Fruit fly (Drosophila melanogaster) whole organism, embryonic: ENCODE measurements around the gene Gbs-76A.
A peak's percentile ranks its signal among the peaks of the same experiment; 100 is the strongest.

Experiments used
- Aef1 ChIP-seq: fragments of 200-800 bp; sonication (Bioruptor generic); IDR thresholded peaks from 3 replicates; pipeline ENCODE4 v1.3.6; 2022; ENCODE audit warnings: missing biosample characterization, missing genetic modification characterization
- BEAF-32 ChIP-seq: fragments of 200-800 bp; sonication (Bioruptor generic); optimal IDR thresholded peaks from 3 replicates; lab custom pipeline; 2017; ENCODE audit warnings: missing biosample characterization, missing genetic modification characterization, mild to moderate bottlenecking, moderate library complexity, missing genetic modification reagents
- Blimp-1 ChIP-seq: fragments of 200-800 bp; sonication (Bioruptor generic); optimal IDR thresholded peaks from 3 replicates; lab custom pipeline; 2018; ENCODE audit warnings: missing biosample characterization, missing genetic modification characterization, mild to moderate bottlenecking, moderate library complexity, missing genetic modification reagents
- CG10147 ChIP-seq: fragments of 200-800 bp; sonication (Bioruptor generic); optimal IDR thresholded peaks from 2 replicates; lab custom pipeline; 2019; ENCODE audit warnings: missing biosample characterization, mild to moderate bottlenecking, missing genetic modification characterization, moderate library complexity
- CG12299 ChIP-seq: fragments of 200-800 bp; sonication (Bioruptor generic); optimal IDR thresholded peaks from 2 replicates; lab custom pipeline; 2018; ENCODE audit warnings: missing biosample characterization, mild to moderate bottlenecking, missing genetic modification characterization
- CG13287 ChIP-seq: fragments of 200-800 bp; sonication (Bioruptor generic); IDR thresholded peaks from 2 replicates; pipeline ENCODE4 v1.3.6; 2022; ENCODE audit warnings: missing biosample characterization, missing genetic modification characterization; ENCODE audit not compliant: partially characterized antibody
- CG14441 ChIP-seq: fragments of 200-800 bp; sonication (Bioruptor generic); IDR thresholded peaks from 2 replicates; pipeline ENCODE4 v1.3.6; 2022; ENCODE audit warnings: missing biosample characterization, missing genetic modification characterization
- CG14667 ChIP-seq: fragments of 200-800 bp; sonication (Bioruptor generic); IDR thresholded peaks from 2 replicates; pipeline ENCODE4 v1.3.6; 2022; ENCODE audit warnings: missing biosample characterization, missing genetic modification characterization
- CG14710 ChIP-seq: fragments of 200-800 bp; sonication (Bioruptor generic); optimal IDR thresholded peaks from 3 replicates; lab custom pipeline; 2019; ENCODE audit warnings: missing biosample characterization, mild to moderate bottlenecking, missing genetic modification characterization, moderate library complexity
- CG16815 ChIP-seq: fragments of 200-800 bp; sonication (Bioruptor generic); optimal IDR thresholded peaks from 3 replicates; lab custom pipeline; 2017; ENCODE audit warnings: missing biosample characterization, mild to moderate bottlenecking, missing genetic modification characterization
- CG17186 ChIP-seq: fragments of 200-800 bp; sonication (Bioruptor generic); optimal IDR thresholded peaks from 3 replicates; lab custom pipeline; 2017; ENCODE audit warnings: missing biosample characterization, missing genetic modification reagents, missing genetic modification characterization
- CG17829 ChIP-seq: fragments of 200-800 bp; optimal IDR thresholded peaks from 2 replicates; lab custom pipeline; 2019; ENCODE audit warnings: missing biosample characterization, mild to moderate bottlenecking, missing genetic modification characterization, moderate library complexity
- CG18011 ChIP-seq: fragments of 200-800 bp; sonication (Bioruptor generic); optimal IDR thresholded peaks from 2 replicates; lab custom pipeline; 2017; ENCODE audit warnings: missing biosample characterization, missing genetic modification characterization, mild to moderate bottlenecking, moderate library complexity, missing genotype
- CG34224 ChIP-seq: fragments of 200-800 bp; sonication (Bioruptor generic); IDR thresholded peaks from 3 replicates; pipeline ENCODE4 v1.3.6; 2022; ENCODE audit warnings: missing biosample characterization, missing genetic modification characterization; ENCODE audit not compliant: partially characterized antibody
- CG34422 ChIP-seq: fragments of 200-800 bp; sonication (Bioruptor generic); IDR thresholded peaks from 3 replicates; pipeline ENCODE4 v1.3.6; 2022; ENCODE audit warnings: missing biosample characterization, missing genetic modification characterization
- CG4730 ChIP-seq: fragments of 200-800 bp; sonication (Bioruptor generic); IDR thresholded peaks from 2 replicates; pipeline ENCODE4 v1.3.6; 2022; ENCODE audit warnings: missing biosample characterization, missing genetic modification characterization
- CG6272 ChIP-seq: fragments of 200-800 bp; sonication (Bioruptor generic); IDR thresholded peaks from 2 replicates; pipeline ENCODE4 v1.3.6; 2022; ENCODE audit warnings: missing biosample characterization, missing genetic modification characterization
- CG6791 ChIP-seq: fragments of 200-800 bp; sonication (Bioruptor generic); IDR thresholded peaks from 3 replicates; pipeline ENCODE4 v1.3.6; 2022; ENCODE audit warnings: missing biosample characterization, missing genetic modification characterization; ENCODE audit not compliant: partially characterized antibody
- CG8924 ChIP-seq: fragments of 200-800 bp; optimal IDR thresholded peaks from 3 replicates; lab custom pipeline; 2019; ENCODE audit warnings: missing biosample characterization, mild to moderate bottlenecking, missing genetic modification characterization, moderate library complexity
- Dp ChIP-seq: fragments of 200-800 bp; sonication (Bioruptor generic); optimal IDR thresholded peaks from 2 replicates; lab custom pipeline; 2018; ENCODE audit warnings: missing biosample characterization, mild to moderate bottlenecking, missing genetic modification characterization, moderate library complexity
- Dref ChIP-seq: fragments of 200-800 bp; sonication (Bioruptor generic); IDR thresholded peaks from 2 replicates; pipeline ENCODE4 v1.3.6; 2022; ENCODE audit warnings: missing biosample characterization, missing genetic modification characterization
- E2f1 ChIP-seq: fragments of 200-800 bp; sonication (Bioruptor generic); IDR thresholded peaks from 2 replicates; pipeline ENCODE4 v1.3.6; 2022; ENCODE audit warnings: missing biosample characterization, missing genetic modification characterization
- Ets65A ChIP-seq: fragments of 200-800 bp; sonication (Bioruptor generic); peaks from one replicate; lab custom pipeline; 2016; ENCODE audit warnings: missing biosample characterization, missing genetic modification characterization
- GATAe ChIP-seq: fragments of 200-800 bp; sonication (Bioruptor generic); conservative IDR thresholded peaks from 2 replicates; pipeline ENCODE4 v1.3.6; 2022; ENCODE audit warnings: missing biosample characterization, missing genetic modification characterization
- H15 ChIP-seq: fragments of 200-800 bp; sonication (Bioruptor generic); IDR thresholded peaks from 3 replicates; pipeline ENCODE4 v1.3.6; 2022; ENCODE audit warnings: missing biosample characterization, missing genetic modification characterization
- HmgD ChIP-seq: fragments of 200-800 bp; sonication (Bioruptor generic); optimal IDR thresholded peaks from 3 replicates; lab custom pipeline; 2016; ENCODE audit warnings: missing biosample characterization, missing genetic modification characterization
- Hr39 ChIP-seq: fragments of >200 bp; optimal IDR thresholded peaks from 2 replicates; lab custom pipeline; 2017
- Pdp1 ChIP-seq, 2 experiments: fragments of 200-800 bp; sonication (Bioruptor generic); optimal IDR thresholded peaks; 3 replicates each; lab custom pipeline; 2016; ENCODE audit warnings: missing biosample characterization in 2 of 2, missing genetic modification characterization in 2 of 2, mild to moderate bottlenecking in 1 of 2, moderate library complexity in 1 of 2
- Poxn ChIP-seq: fragments of 200-800 bp; sonication (Bioruptor generic); IDR thresholded peaks from 2 replicates; pipeline ENCODE4 v1.3.6; 2022; ENCODE audit warnings: missing biosample characterization, missing genetic modification characterization
- Ptx1 ChIP-seq: fragments of 200-800 bp; sonication (Bioruptor generic); IDR thresholded peaks from 2 replicates; pipeline ENCODE4 v1.3.6; 2022; ENCODE audit warnings: missing biosample characterization, missing genetic modification characterization
- Trl ChIP-seq, 3 experiments: fragments of >200 bp in 2 of 3; fragments of 200-800 bp in 1 of 3; sonication (Bioruptor generic) in 1 of 3; optimal IDR thresholded peaks; 2 replicates in 1 of 3; 3 replicates in 2 of 3; lab custom pipeline; 2016 to 2017; ENCODE audit warnings: missing biosample characterization in 1 of 3, missing genetic modification characterization in 1 of 3
- Xbp1 ChIP-seq: fragments of 200-800 bp; sonication (Bioruptor generic); optimal IDR thresholded peaks from 3 replicates; lab custom pipeline; 2016; ENCODE audit warnings: missing biosample characterization, mild to moderate bottlenecking, missing genetic modification characterization
- bcd ChIP-seq: fragments of 200-800 bp; sonication (Bioruptor generic); optimal IDR thresholded peaks from 2 replicates; lab custom pipeline; 2017; ENCODE audit warnings: missing biosample characterization, mild to moderate bottlenecking, missing genetic modification characterization
- bsh ChIP-seq, 2 experiments: fragments of 200-800 bp; sonication (Bioruptor generic); optimal IDR thresholded peaks; 2 replicates each; lab custom pipeline; 2017 to 2018; ENCODE audit warnings: mild to moderate bottlenecking in 2 of 2, missing biosample characterization in 2 of 2, missing genetic modification characterization in 2 of 2, moderate library complexity in 1 of 2
- croc ChIP-seq: fragments of 200-800 bp; sonication (Bioruptor generic); conservative IDR thresholded peaks from 3 replicates; pipeline ENCODE4 v1.3.6; 2022; ENCODE audit warnings: missing biosample characterization, missing genetic modification characterization
- ems ChIP-seq: fragments of 200-800 bp; sonication (Bioruptor generic); optimal IDR thresholded peaks from 3 replicates; lab custom pipeline; 2016; ENCODE audit warnings: missing biosample characterization, missing genetic modification characterization
- fd96Cb ChIP-seq: fragments of 200-800 bp; sonication (Bioruptor generic); optimal IDR thresholded peaks from 2 replicates; lab custom pipeline; 2018; ENCODE audit warnings: missing biosample characterization, mild to moderate bottlenecking, missing genetic modification characterization, moderate library complexity
- ham ChIP-seq: fragments of 200-800 bp; sonication (Bioruptor generic); IDR thresholded peaks from 2 replicates; pipeline ENCODE4 v1.3.6; 2022; ENCODE audit warnings: missing biosample characterization, missing genetic modification characterization
- hbn ChIP-seq: fragments of 200-800 bp; sonication (Bioruptor generic); IDR thresholded peaks from 2 replicates; pipeline ENCODE4 v1.3.6; 2022; ENCODE audit warnings: missing biosample characterization, missing genetic modification characterization; ENCODE audit not compliant: partially characterized antibody
- jigr1 ChIP-seq: fragments of 200-800 bp; sonication (Bioruptor generic); IDR thresholded peaks from 3 replicates; pipeline ENCODE4 v1.3.6; 2022; ENCODE audit warnings: missing biosample characterization, missing genetic modification characterization
- lmd ChIP-seq: fragments of 200-800 bp; sonication (Bioruptor generic); IDR thresholded peaks from 2 replicates; pipeline ENCODE4 v1.3.6; 2022; ENCODE audit warnings: missing biosample characterization, missing genetic modification characterization
- mirr ChIP-seq: fragments of 200-800 bp; sonication (Bioruptor generic); optimal IDR thresholded peaks from 3 replicates; lab custom pipeline; 2018; ENCODE audit warnings: missing biosample characterization, mild to moderate bottlenecking, missing genetic modification characterization
- nau ChIP-seq: fragments of 200-800 bp; sonication (Bioruptor generic); optimal IDR thresholded peaks from 3 replicates; lab custom pipeline; 2017; ENCODE audit warnings: missing biosample characterization, mild to moderate bottlenecking, missing genetic modification characterization, missing genetic modification reagents
- odd ChIP-seq: fragments of 200-800 bp; sonication (Bioruptor generic); optimal IDR thresholded peaks from 2 replicates; lab custom pipeline; 2017; ENCODE audit warnings: missing biosample characterization, mild to moderate bottlenecking, missing genetic modification characterization
- pita ChIP-seq: fragments of 200-800 bp; sonication (Bioruptor generic); optimal IDR thresholded peaks from 2 replicates; lab custom pipeline; 2017; ENCODE audit warnings: missing biosample characterization, mild to moderate bottlenecking, missing genetic modification characterization
- tup ChIP-seq: fragments of 200-800 bp; sonication (Bioruptor generic); optimal IDR thresholded peaks from 2 replicates; lab custom pipeline; 2016; ENCODE audit warnings: missing biosample characterization, mild to moderate bottlenecking, missing genetic modification characterization, moderate library complexity

The Gbs-76A gene

dm6 chr3L:19314877-19315276 lies 22.3 kb upstream of the Gbs-76A start (continued):
- TF ChIP-seq E2f1 (GFP tag; lab: Robert Waterston, UW) (0 out of 2 replicates have a peak, but pooled peaks have one; percentile 25), lmd (GFP tag; lab: Robert Waterston, UW) (peak; percentile 28; the same call in 1 of the 2 replicates), tup (no peak), Ets65A (GFP tag; lab: Kevin White, UChicago) (peak; percentile 54), Xbp1 (GFP tag; lab: Kevin White, UChicago) (peak; percentile 18), CG14667 (GFP tag; lab: Robert Waterston, UW) (0 out of 2 replicates have a peak, but pooled peaks have one; percentile 25), Ptx1 (GFP tag; lab: Robert Waterston, UW) (peak; percentile 12; the same call in 1 of the 2 replicates), CG4730 (0 out of 2 replicates have a peak, but pooled peaks have one; percentile 9), fd96Cb (tag; lab: Kevin White, UChicago) (peak; percentile 34), croc (GFP tag; lab: Robert Waterston, UW) (0 out of 3 replicates have a peak, but pooled peaks have one; percentile 15)

dm6 chr3L:19294613-19295299 lies 2.2 kb upstream of the Gbs-76A start:
- TF ChIP-seq mirr (GFP tag; lab: Kevin White, UChicago) (peak; percentile 8), ham (GFP tag; lab: Robert Waterston, UW) (no peak), croc (GFP tag; lab: Robert Waterston, UW) (no peak), CG6791 (GFP tag; lab: Robert Waterston, UW) (no peak), bcd (GFP tag; lab: Kevin White, UChicago) (no peak), pita (GFP tag; lab: Kevin White, UChicago) (peak; percentile 50), HmgD (peak; percentile 48), CG14441 (no peak), ems (GFP tag; lab: Kevin White, UChicago) (no peak), Pdp1 (GFP tag; optimal IDR thresholded peaks at IDR 0.05; lab: Kevin White, UChicago) (no peak), Blimp-1 (peak; percentile 3), Dp (GFP tag; lab: Kevin White, UChicago) (peak; percentile 40), CG14710 (tag; lab: Kevin White, UChicago) (peak; percentile 6), CG18011 (GFP tag; lab: Kevin White, UChicago) (no peak), CG6272 (GFP tag; lab: Robert Waterston, UW) (no peak), hbn (no peak), Aef1 (GFP tag; lab: Robert Waterston, UW) (peak; percentile 58; the same call in 2 of the 3 replicates), bsh (GFP tag; optimal IDR thresholded peaks at IDR 0.05; lab: Kevin White, UChicago) (no peak), CG17186 (GFP tag; lab: Kevin White, UChicago) (peak; percentile 56), H15 (GFP tag; lab: Robert Waterston, UW) (no peak), CG12299 (tag; lab: Kevin White, UChicago) (peak; percentile 55), CG13287 (peak; percentile 40; the same call in 1 of the 2 replicates), Poxn (GFP tag; lab: Robert Waterston, UW) (no peak), GATAe (GFP tag; lab: Robert Waterston, UW) (no peak), odd (no peak), Trl (optimal IDR thresholded peaks at IDR 0.05; lab: Kevin White, UChicago) (peak; percentile 77), Trl (GFP tag; optimal IDR thresholded peaks at IDR 0.05; lab: Kevin White, UChicago) (no peak), CG16815 (no peak), CG34224 (peak; percentile 44; the same call in 1 of the 3 replicates), nau (GFP tag; lab: Kevin White, UChicago) (no peak), CG8924 (tag; lab: Kevin White, UChicago) (no peak), BEAF-32 (GFP tag; lab: Kevin White, UChicago) (peak; percentile 4), CG34422 (GFP tag; lab: Robert Waterston, UW) (0 out of 3 replicates have a peak, but pooled peaks have one; percentile 34), Hr39 (lab: Kevin White, UChicago) (no peak), CG17829 (tag; lab: Kevin White, UChicago) (peak; percentile 40), jigr1 (GFP tag; lab: Robert Waterston, UW) (no peak), Dref (peak; percentile 57; the same call in 1 of the 2 replicates), CG10147 (peak; percentile 19)
